Fruit fly (Drosophila melanogaster): ENCODE data around the gene Rcd-1.

Gene Rcd-1

DNA sequence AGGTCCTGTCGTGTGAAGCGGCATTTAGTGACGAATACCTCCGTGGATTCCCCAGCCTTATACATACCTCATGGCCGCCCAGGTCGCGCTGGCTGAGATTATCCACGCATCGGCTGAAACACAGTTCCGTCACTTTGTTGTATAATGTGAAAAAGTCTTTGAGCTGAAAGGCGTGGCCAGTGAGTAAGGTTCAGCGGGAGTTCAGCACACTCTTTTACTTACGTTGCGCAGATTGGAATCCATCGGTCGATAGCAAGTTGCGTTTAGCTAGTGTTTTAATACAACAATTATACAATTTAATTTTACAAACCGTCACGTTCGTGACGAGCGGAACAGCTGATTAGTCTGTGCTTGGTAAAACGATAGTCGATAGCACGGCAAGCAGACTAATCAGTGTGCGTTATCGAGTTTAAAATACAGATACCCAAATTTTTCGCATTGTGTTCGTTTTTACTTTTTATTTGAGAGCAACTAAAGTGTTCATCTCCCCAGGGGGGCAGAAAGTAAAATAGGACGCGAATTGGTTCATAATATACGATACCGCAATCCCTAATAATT, 20.3 kb upstream of the Rcd-1 start, which contains the start of the genes Pstk and Tim9b (continued):
- TF ChIP-seq maf-S (GFP tag; optimal IDR thresholded peaks at IDR 0.05) (no peak), Mad (GFP tag; optimal IDR thresholded peaks at IDR 0.05) (no peak), Meics (GFP tag; optimal IDR thresholded peaks at IDR 0.05) (no peak), otp (GFP tag; IDR thresholded peaks at IDR 0.05) (no peak), dati (GFP tag; IDR thresholded peaks at IDR 0.05) (no peak), Hmx (GFP tag; optimal IDR thresholded peaks at IDR 0.05) (no peak), Jarid2 (GFP tag; optimal IDR thresholded peaks at IDR 0.05) (no peak), lbe (GFP tag; optimal IDR thresholded peaks at IDR 0.05) (no peak), CG4282 (GFP tag; optimal IDR thresholded peaks at IDR 0.05) (no peak), lola (GFP tag; optimal IDR thresholded peaks at IDR 0.05) (no peak), Hmr (GFP tag; optimal IDR thresholded peaks at IDR 0.05) (no peak), crol (GFP tag; IDR thresholded peaks at IDR 0.05) (no peak), CG15011 (GFP tag; optimal IDR thresholded peaks at IDR 0.05) (no peak), tup (GFP tag; optimal IDR thresholded peaks at IDR 0.05) (no peak), Dll (GFP tag; IDR thresholded peaks at IDR 0.05; ENCODE audit: partially characterized antibody) (peak; percentile 49; the same call in 3 of the 4 replicates), Tbp (GFP tag; optimal IDR thresholded peaks at IDR 0.05) (no peak), corto (GFP tag; optimal IDR thresholded peaks at IDR 0.05) (no peak), kni (GFP tag; optimal IDR thresholded peaks at IDR 0.05) (no peak), TFAM (GFP tag; optimal IDR thresholded peaks at IDR 0.05) (no peak), ttk (GFP tag; IDR thresholded peaks at IDR 0.05) (no peak), Oaz (GFP tag; IDR thresholded peaks at IDR 0.05) (no peak), Dp (GFP tag; optimal IDR thresholded peaks at IDR 0.05) (peak; percentile 77), CG4707 (GFP tag; optimal IDR thresholded peaks at IDR 0.05) (no peak), CG13296 (GFP tag; optimal IDR thresholded peaks at IDR 0.05) (no peak), CG7987 (GFP tag; optimal IDR thresholded peaks at IDR 0.05) (no peak), Lim3 (GFP tag; IDR thresholded peaks at IDR 0.05) (no peak), CG7963 (GFP tag; IDR thresholded peaks at IDR 0.05; ENCODE audit: partially characterized antibody) (peak; percentile 69), pfk (GFP tag; optimal IDR thresholded peaks at IDR 0.05) (peak; percentile 28), hb (GFP tag; IDR thresholded peaks at IDR 0.05; ENCODE audit: partially characterized antibody) (peak; percentile 58; the same call in 2 of the 3 replicates), CG11560 (tag; IDR thresholded peaks at IDR 0.05) (no peak), eve (GFP tag; optimal IDR thresholded peaks at IDR 0.05) (no peak), CG2875 (GFP tag; optimal IDR thresholded peaks at IDR 0.05) (no peak), CG18619 (GFP tag; optimal IDR thresholded peaks at IDR 0.05) (no peak), zen2 (GFP tag; IDR thresholded peaks at IDR 0.05; ENCODE audit: partially characterized antibody) (peak; percentile 45; the same call in 2 of the 3 replicates), CG17829 (tag; optimal IDR thresholded peaks at IDR 0.05) (no peak), CG2129 (GFP tag; IDR thresholded peaks at IDR 0.05; ENCODE audit: partially characterized antibody) (0 out of 2 replicates have a peak, but pooled peaks have one; percentile 15), dmrt99B (tag; optimal IDR thresholded peaks at IDR 0.05) (no peak), Nf-YC (tag; optimal IDR thresholded peaks at IDR 0.05) (no peak), usp (GFP tag; optimal IDR thresholded peaks at IDR 0.05) (no peak), Neu2 (GFP tag; optimal IDR thresholded peaks at IDR 0.05; ENCODE audit: borderline replicate concordance) (no peak), gt (GFP tag; IDR thresholded peaks at IDR 0.05) (no peak), unpg (GFP tag; optimal IDR thresholded peaks at IDR 0.05) (no peak), CG10543 (GFP tag; optimal IDR thresholded peaks at IDR 0.05) (no peak), Xrp1 (GFP tag; IDR thresholded peaks at IDR 0.05) (no peak), PHDP (tag; optimal IDR thresholded peaks at IDR 0.05) (no peak), CG11247 (GFP tag; IDR thresholded peaks at IDR 0.05) (no peak), Ets65A (GFP tag) (no peak), dmrt11E (tag; optimal IDR thresholded peaks at IDR 0.05) (no peak), danr (GFP tag; IDR thresholded peaks at IDR 0.05) (no peak), ac (GFP tag; optimal IDR thresholded peaks at IDR 0.05) (no peak)

Data from whole organism, embryonic.